Worm (Caenorhabditis elegans) whole organism, L4 larva: ENCODE data around the gene tsct-1.
A peak's percentile ranks its signal among the peaks of the same experiment; 100 is the strongest.

Source experiments
- F10B5.3 ChIP-seq: sonication (generic microtip); optimal IDR thresholded peaks from 2 replicates; lab custom pipeline; 2016; ENCODE audit warnings: mild to moderate bottlenecking, missing genetic modification characterization, missing compliant biosample characterization
- F26F4.8 ChIP-seq: fragments of 200-800 bp; sonication (Bioruptor generic); conservative IDR thresholded peaks from 2 replicates; pipeline ENCODE4 v1.3.6; 2022; ENCODE audit warnings: missing genetic modification characterization, missing compliant biosample characterization
- R02D3.7 ChIP-seq: fragments of 150-350 bp; sonication (generic microtip); optimal IDR thresholded peaks from 3 replicates; lab custom pipeline; 2014; ENCODE audit warnings: missing biosample characterization, missing genetic modification characterization
- T26A8.4 ChIP-seq: fragments of 200-800 bp; sonication (Bioruptor generic); IDR thresholded peaks from 2 replicates; pipeline ENCODE4 v1.3.6; 2022; ENCODE audit warnings: missing genetic modification characterization, missing compliant biosample characterization
- ZK546.5 ChIP-seq, 2 experiments: sonication (generic microtip); optimal IDR thresholded peaks; 2 replicates each; lab custom pipeline; 2017; ENCODE audit warnings: missing biosample characterization in 2 of 2, missing genetic modification characterization in 2 of 2
- aha-1 ChIP-seq: fragments of 150-350 bp; peaks from one replicate; lab custom pipeline; 2014; ENCODE audit warnings: missing biosample characterization, missing genetic modification characterization
- ama-1 ChIP-seq: fragments of 150-350 bp; optimal IDR thresholded peaks from 2 replicates; lab custom pipeline; 2014; ENCODE audit warnings: inconsistent platforms, mixed read lengths
- ceh-32 ChIP-seq: sonication (generic microtip); optimal IDR thresholded peaks from 2 replicates; lab custom pipeline; 2016; ENCODE audit warnings: mild to moderate bottlenecking, missing genetic modification characterization, missing compliant biosample characterization; ENCODE audit not compliant: poor library complexity
- ces-1 ChIP-seq: fragments of 150-350 bp; sonication (generic microtip); optimal IDR thresholded peaks from 4 replicates; lab custom pipeline; 2014; ENCODE audit warnings: missing biosample characterization, missing genetic modification reagents, missing genetic modification characterization
- ctbp-1 ChIP-seq: fragments of 200-800 bp; sonication (Bioruptor generic); IDR thresholded peaks from 2 replicates; pipeline ENCODE4 v1.3.6; 2022; ENCODE audit warnings: missing genetic modification reagents, missing genetic modification characterization, missing compliant biosample characterization
- daf-16 ChIP-seq, 3 experiments: sonication (generic microtip); optimal IDR thresholded peaks; 2 replicates each; lab custom pipeline; 2016 to 2017; ENCODE audit warnings: missing genetic modification characterization in 3 of 3, missing genetic modification reagents in 3 of 3, mild to moderate bottlenecking in 2 of 3, missing compliant biosample characterization in 2 of 3, missing biosample characterization in 1 of 3, moderate library complexity in 1 of 3
- dpl-1 ChIP-seq: fragments of 150-350 bp; optimal IDR thresholded peaks from 2 replicates; lab custom pipeline; 2014; ENCODE audit warnings: missing biosample characterization, missing genetic modification reagents, missing genetic modification characterization
- egl-43 ChIP-seq: fragments of 200-800 bp; sonication (Bioruptor generic); IDR thresholded peaks from 2 replicates; pipeline ENCODE4 v1.3.6; 2022; ENCODE audit warnings: missing genetic modification reagents, missing genetic modification characterization, missing compliant biosample characterization
- fkh-10 ChIP-seq: fragments of 150-350 bp; optimal IDR thresholded peaks from 2 replicates; lab custom pipeline; 2014; ENCODE audit warnings: missing biosample characterization, missing genetic modification reagents, missing genetic modification characterization
- fos-1 ChIP-seq: fragments of 150-350 bp; optimal IDR thresholded peaks from 2 replicates; lab custom pipeline; 2014; ENCODE audit warnings: missing biosample characterization, missing genetic modification characterization
- hif-1 ChIP-seq, 2 experiments: sonication (generic microtip); optimal IDR thresholded peaks; 2 replicates each; lab custom pipeline; 2016 to 2017; ENCODE audit warnings: missing compliant biosample characterization in 2 of 2, missing genetic modification characterization in 2 of 2, missing genetic modification reagents in 2 of 2, missing genotype in 2 of 2, mild to moderate bottlenecking in 1 of 2
- hlh-11 ChIP-seq: fragments of 200-800 bp; sonication (Bioruptor generic); optimal IDR thresholded peaks from 2 replicates; lab custom pipeline; 2018; ENCODE audit warnings: mild to moderate bottlenecking, missing genetic modification characterization, missing compliant biosample characterization
- hmg-1.1 ChIP-seq: fragments of 200-800 bp; sonication (Bioruptor generic); IDR thresholded peaks from 2 replicates; pipeline ENCODE4 v1.3.6; 2022; ENCODE audit warnings: missing genetic modification reagents, missing genetic modification characterization, missing compliant biosample characterization
- lin-1 ChIP-seq: fragments of 200-800 bp; sonication (Bioruptor generic); IDR thresholded peaks from 2 replicates; pipeline ENCODE4 v1.3.6; 2022; ENCODE audit warnings: missing genetic modification reagents, missing genetic modification characterization, missing compliant biosample characterization
- lir-3 ChIP-seq: sonication (generic microtip); optimal IDR thresholded peaks from 2 replicates; lab custom pipeline; 2016; ENCODE audit warnings: mild to moderate bottlenecking, missing genetic modification characterization, missing compliant biosample characterization
- madf-9 ChIP-seq: fragments of 200-800 bp; sonication (Bioruptor generic); conservative IDR thresholded peaks from 2 replicates; pipeline ENCODE4 v1.3.6; 2022; ENCODE audit warnings: missing genetic modification reagents, missing genetic modification characterization, missing compliant biosample characterization
- nhr-10 ChIP-seq: fragments of 150-350 bp; optimal IDR thresholded peaks from 2 replicates; lab custom pipeline; 2014; ENCODE audit warnings: missing biosample characterization, missing genetic modification characterization
- nhr-111 ChIP-seq: fragments of 200-800 bp; sonication (Bioruptor generic); optimal IDR thresholded peaks from 2 replicates; lab custom pipeline; 2018; ENCODE audit warnings: mild to moderate bottlenecking, missing genetic modification characterization, missing compliant biosample characterization
- nhr-28 ChIP-seq: fragments of 150-350 bp; optimal IDR thresholded peaks from 2 replicates; lab custom pipeline; 2014; ENCODE audit warnings: missing biosample characterization, missing genetic modification characterization
- nhr-42 ChIP-seq: fragments of 200-800 bp; sonication (Bioruptor generic); IDR thresholded peaks from 2 replicates; pipeline ENCODE4 v1.3.6; 2022; ENCODE audit warnings: missing genetic modification characterization, missing compliant biosample characterization
- pha-4 ChIP-seq, 2 experiments: fragments of 150-350 bp in 1 of 2; fragments of 200-800 bp in 1 of 2; sonication (Bioruptor generic) in 1 of 2; IDR thresholded peaks in 1 of 2; optimal IDR thresholded peaks in 1 of 2; 2 replicates each; pipeline versions ENCODE4 v1.3.6 to Lab custom; 2014 to 2022; ENCODE audit warnings: missing genetic modification characterization in 2 of 2, missing genetic modification reagents in 2 of 2, missing biosample characterization in 1 of 2, missing compliant biosample characterization in 1 of 2
- php-3 ChIP-seq: fragments of 200-800 bp; sonication (Bioruptor generic); IDR thresholded peaks from 2 replicates; pipeline ENCODE4 v1.3.6; 2022; ENCODE audit warnings: missing genetic modification reagents, missing genetic modification characterization, missing compliant biosample characterization
- rbr-2 ChIP-seq: sonication (generic microtip); optimal IDR thresholded peaks from 2 replicates; lab custom pipeline; 2016; ENCODE audit warnings: missing genotype, missing genetic modification characterization, missing compliant biosample characterization
- set-16 ChIP-seq: fragments of 200-800 bp; sonication (Bioruptor generic); IDR thresholded peaks from 2 replicates; pipeline ENCODE4 v1.3.6; 2022; ENCODE audit warnings: missing genetic modification reagents, missing genetic modification characterization, missing compliant biosample characterization
- snpc-1.2 ChIP-seq: fragments of 200-800 bp; sonication (Bioruptor generic); IDR thresholded peaks from 2 replicates; pipeline ENCODE4 v1.3.6; 2022; ENCODE audit warnings: missing genetic modification reagents, missing genetic modification characterization, missing compliant biosample characterization
- snpc-4 ChIP-seq: fragments of 150-350 bp; optimal IDR thresholded peaks from 2 replicates; lab custom pipeline; 2014; ENCODE audit warnings: missing biosample characterization, missing genetic modification characterization
- unc-62 ChIP-seq, 3 experiments: fragments of 150-350 bp in 1 of 3; sonication (generic microtip); optimal IDR thresholded peaks in 2 of 3; peaks in 1 of 3; 1 replicate in 1 of 3; 2 replicates in 2 of 3; lab custom pipeline; 2014 to 2017; ENCODE audit warnings: missing biosample characterization in 3 of 3, missing genetic modification characterization in 3 of 3, missing genetic modification reagents in 3 of 3, missing genotype in 1 of 3
- zip-11 ChIP-seq: fragments of 200-800 bp; sonication (Bioruptor generic); IDR thresholded peaks from 2 replicates; pipeline ENCODE4 v1.3.6; 2022; ENCODE audit warnings: missing genetic modification characterization, missing compliant biosample characterization
- zip-2 ChIP-seq: fragments of 150-350 bp; optimal IDR thresholded peaks from 2 replicates; lab custom pipeline; 2014; ENCODE audit warnings: missing biosample characterization, missing genetic modification characterization

Gene tsct-1

ce11 chrX:12404729-12405128 is 29.2 kb upstream of the tsct-1 start (continued):
- TF ChIP-seq nhr-42 (GFP tag; lab: Robert Waterston, UW) (no peak), ces-1 (no peak), unc-62 (GFP tag; optimal IDR thresholded peaks at IDR 0.05 in 1 of 2; lab: Kevin White, UChicago) (peak in 1 of 2 experiments; percentile 99), unc-62 (tag; optimal IDR thresholded peaks at IDR 0.05; lab: Kevin White, UChicago) (no peak), R02D3.7 (tag; lab: Kevin White, UChicago) (no peak), ceh-32 (tag; lab: Kevin White, UChicago) (no peak), ama-1 (lab: Kevin White, UChicago) (no peak), hmg-1.1 (GFP tag; lab: Robert Waterston, UW) (peak; percentile 47; the same call in 1 of the 2 replicates), dpl-1 (GFP tag; lab: Kevin White, UChicago) (no peak), nhr-10 (tag; lab: Kevin White, UChicago) (no peak), nhr-111 (GFP tag; lab: Kevin White, UChicago) (no peak), rbr-2 (tag; lab: Kevin White, UChicago) (no peak), F26F4.8 (GFP tag; lab: Robert Waterston, UW) (no peak), zip-2 (tag; lab: Kevin White, UChicago) (no peak)

- TF ChIP-seq set-16 (GFP tag; lab: Robert Waterston, UW) = peak; percentile 83
- no peak for TF ChIP-seq pha-4 (GFP tag; IDR thresholded peaks at IDR 0.05; lab: Robert Waterston, UW)
- no peak for TF ChIP-seq pha-4 (tag; optimal IDR thresholded peaks at IDR 0.05; lab: Kevin White, UChicago)
- no peak for TF ChIP-seq zip-11 (GFP tag; lab: Robert Waterston, UW)
- no peak for TF ChIP-seq F10B5.3 (tag; lab: Kevin White, UChicago)
- TF ChIP-seq hlh-11 = no peak
- no peak for TF ChIP-seq dpl-1 (GFP tag; lab: Kevin White, UChicago)
- TF ChIP-seq ceh-32 (tag; lab: Kevin White, UChicago) = no peak
- no peak for TF ChIP-seq snpc-1.2
- no peak for TF ChIP-seq egl-43
- TF ChIP-seq daf-16 (GFP tag; optimal IDR thresholded peaks at IDR 0.05; lab: Kevin White, UChicago) = no peak
- no peak for TF ChIP-seq daf-16 (tag; optimal IDR thresholded peaks at IDR 0.05; lab: Kevin White, UChicago)
- no peak for TF ChIP-seq snpc-4 (tag; lab: Kevin White, UChicago)
- TF ChIP-seq hif-1 (tag; optimal IDR thresholded peaks at IDR 0.05; lab: Kevin White, UChicago) = no peak
- TF ChIP-seq lir-3 (tag; lab: Kevin White, UChicago) = no peak
- TF ChIP-seq ctbp-1 (GFP tag; lab: Robert Waterston, UW) = 0 out of 2 replicates have a peak, but pooled peaks have one; percentile 23
- TF ChIP-seq hmg-1.1 (GFP tag; lab: Robert Waterston, UW) = 0 out of 2 replicates have a peak, but pooled peaks have one; percentile 12
- TF ChIP-seq, all 104 proteins: peak for 3
Observed at ce11 chrX:12406037-12406436, 27.9 kb upstream of the tsct-1 start.

- no peak for TF ChIP-seq lin-1 (GFP tag; lab: Robert Waterston, UW)
- no peak for TF ChIP-seq F10B5.3 (tag; lab: Kevin White, UChicago)
- no peak for TF ChIP-seq T26A8.4
- TF ChIP-seq fkh-10 (GFP tag; lab: Kevin White, UChicago) = no peak
- no peak for TF ChIP-seq php-3 (GFP tag; lab: Robert Waterston, UW)
- no peak for TF ChIP-seq ZK546.5 (tag; optimal IDR thresholded peaks at IDR 0.05; lab: Kevin White, UChicago)
- no peak for TF ChIP-seq F26F4.8 (GFP tag; lab: Robert Waterston, UW)
- TF ChIP-seq madf-9 (GFP tag; lab: Robert Waterston, UW) = no peak
- TF ChIP-seq fos-1 = no peak
- TF ChIP-seq aha-1 (tag; lab: Kevin White, UChicago) = peak; percentile 21
- no peak for TF ChIP-seq nhr-28 (tag; lab: Kevin White, UChicago)
- peak in 1 of 2 experiments; percentile 92 for TF ChIP-seq unc-62 (GFP tag; optimal IDR thresholded peaks at IDR 0.05 in 1 of 2; lab: Kevin White, UChicago)
- TF ChIP-seq unc-62 (tag; optimal IDR thresholded peaks at IDR 0.05; lab: Kevin White, UChicago) = no peak
Observed at ce11 chrX:12406592-12406991, 27.3 kb upstream of the tsct-1 start.
